Fruit fly (Drosophila melanogaster) ovary, adult (tissue): Measurements from ENCODE around the gene Abl.

Source experiments
- CG17801 ChIP-seq: fragments of 200-800 bp; optimal IDR thresholded peaks from 2 replicates; lab custom pipeline; 2019; ENCODE audit warnings: missing biosample characterization, mild to moderate bottlenecking, missing genetic modification characterization, moderate library complexity; ENCODE audit not compliant: partially characterized antibody

Gene Abl

DNA sequence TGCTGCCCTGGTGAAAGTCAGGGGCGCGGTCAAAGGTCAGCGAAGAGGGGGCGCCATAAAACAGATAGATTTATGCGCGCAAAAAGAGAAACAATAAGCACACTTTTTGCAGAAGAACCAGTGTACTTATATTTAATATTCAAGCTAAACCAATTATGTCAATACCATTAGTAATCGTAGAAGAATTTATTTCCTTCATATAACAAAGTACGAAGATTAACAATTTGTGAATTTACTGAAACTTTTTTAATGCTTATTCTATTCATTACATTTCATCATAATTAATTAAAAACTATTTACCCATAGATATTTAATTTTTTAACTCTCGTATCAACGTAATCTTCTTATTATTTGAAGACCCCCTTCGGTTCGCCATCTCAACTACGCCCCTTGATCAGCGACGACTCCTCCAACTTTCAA is 5.6 kb downstream of the Abl start:
- TF ChIP-seq CG17801 = no peak

DNA sequence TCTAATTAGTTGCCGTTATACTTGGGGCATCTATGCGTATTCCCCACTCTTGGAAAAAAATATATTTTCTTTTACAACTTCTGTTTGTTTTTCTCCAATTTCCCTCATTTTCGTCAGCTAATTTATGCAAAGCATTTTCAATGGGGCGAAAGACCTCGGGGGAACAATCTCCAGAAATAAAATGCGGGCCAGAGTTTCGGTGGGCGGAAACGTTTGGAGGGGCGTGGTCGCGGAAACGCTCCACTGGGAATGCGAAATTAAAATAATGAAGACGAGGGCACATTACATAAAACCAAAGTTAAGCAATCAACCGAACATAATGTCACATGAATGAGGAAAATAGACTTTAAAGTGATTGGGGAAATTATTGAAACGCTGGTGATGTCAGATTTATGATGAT is 6.6 kb downstream of the Abl start:
- no peak for TF ChIP-seq CG17801

DNA sequence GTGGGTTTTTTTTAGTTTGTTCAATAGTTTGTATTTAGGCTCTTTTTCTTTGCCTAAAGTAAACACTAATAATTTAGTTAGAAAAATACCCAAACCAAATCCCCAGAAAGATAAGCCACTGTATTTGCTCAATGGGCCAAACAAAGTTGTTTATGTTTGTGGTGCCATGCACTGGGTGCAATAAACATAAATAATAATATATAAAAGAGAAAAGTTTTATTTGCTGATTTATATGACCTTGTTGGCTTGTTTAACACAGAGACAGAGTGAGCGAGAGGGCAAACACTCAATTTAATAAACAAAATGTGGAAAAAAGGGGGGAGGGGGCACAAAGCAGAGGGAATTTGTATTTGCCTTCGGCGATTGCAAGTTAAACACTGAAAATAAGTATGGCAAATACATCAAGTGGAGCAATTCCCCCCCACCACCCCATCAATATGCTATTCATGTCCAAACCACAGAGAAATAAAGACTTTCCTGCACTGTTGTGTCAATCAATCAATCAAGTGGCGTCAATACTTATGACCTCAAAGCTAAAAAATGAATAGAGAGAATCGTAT is 7.1 kb downstream of the Abl start:
- no peak for TF ChIP-seq CG17801

DNA sequence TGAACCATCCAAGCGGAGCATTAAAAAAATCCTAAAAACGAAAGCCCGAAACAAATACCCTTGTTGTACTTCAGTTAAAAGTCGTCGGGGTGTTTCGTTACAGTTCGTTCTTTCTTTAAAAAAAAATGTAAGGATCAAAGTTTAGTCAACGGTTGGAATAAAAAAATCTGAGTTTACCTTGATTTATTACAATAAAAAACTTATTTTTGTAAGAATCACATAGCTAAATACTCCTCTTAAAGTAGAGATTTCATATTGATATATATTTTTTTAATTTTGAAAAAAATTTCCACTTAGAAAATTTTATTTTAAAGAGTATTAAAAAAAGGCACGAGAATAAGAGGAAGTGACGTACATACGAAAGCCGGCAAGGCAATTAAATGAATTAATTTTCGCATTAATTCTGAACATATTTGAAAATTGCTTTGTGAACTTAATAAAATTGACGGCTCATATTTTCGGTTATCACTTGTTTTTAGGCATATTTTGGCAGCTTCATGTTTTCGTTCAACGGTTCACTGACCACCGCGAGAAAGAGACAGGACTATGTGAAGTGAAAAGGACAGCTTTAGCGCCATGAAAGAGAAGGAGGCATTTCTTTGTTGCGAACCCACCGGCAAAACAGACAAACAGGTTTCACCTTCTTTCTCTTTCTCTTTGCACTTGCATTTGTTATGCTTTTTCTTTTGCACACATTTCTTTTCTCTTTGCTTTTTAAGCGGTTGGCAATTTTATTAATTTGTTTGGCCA is 8.9 kb downstream of the Abl start:
- TF ChIP-seq CG17801 = no peak

DNA sequence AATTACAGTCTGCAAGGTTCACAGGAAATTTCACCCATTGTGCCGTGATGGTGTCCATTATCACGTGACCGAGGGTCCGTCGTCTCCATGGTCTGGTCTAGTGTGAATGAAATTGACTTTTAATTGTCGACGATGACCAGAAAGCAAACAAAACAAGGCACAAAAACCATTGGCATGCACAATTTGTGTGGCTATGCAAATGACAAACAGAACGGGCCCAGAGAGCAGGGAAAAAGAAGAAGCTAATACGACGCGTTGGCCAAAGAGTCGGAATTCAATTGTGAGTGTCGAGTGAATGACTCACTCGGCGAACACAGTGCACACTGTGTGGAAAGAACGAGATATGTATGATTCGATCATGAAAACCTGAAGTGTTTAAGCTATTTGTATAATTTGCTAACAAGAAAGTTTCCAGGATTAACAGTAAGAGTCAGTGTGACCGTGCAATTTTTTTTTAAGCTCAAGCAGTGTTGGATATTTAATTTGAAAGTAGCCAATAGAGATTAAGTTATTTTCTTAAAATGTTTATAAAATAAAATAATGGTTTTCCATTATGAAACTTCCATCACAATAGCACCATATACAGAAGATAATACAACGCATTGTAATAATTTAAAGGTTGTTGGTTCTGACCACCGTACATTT is 12.0 kb downstream of the Abl start:
- no peak for TF ChIP-seq CG17801

DNA sequence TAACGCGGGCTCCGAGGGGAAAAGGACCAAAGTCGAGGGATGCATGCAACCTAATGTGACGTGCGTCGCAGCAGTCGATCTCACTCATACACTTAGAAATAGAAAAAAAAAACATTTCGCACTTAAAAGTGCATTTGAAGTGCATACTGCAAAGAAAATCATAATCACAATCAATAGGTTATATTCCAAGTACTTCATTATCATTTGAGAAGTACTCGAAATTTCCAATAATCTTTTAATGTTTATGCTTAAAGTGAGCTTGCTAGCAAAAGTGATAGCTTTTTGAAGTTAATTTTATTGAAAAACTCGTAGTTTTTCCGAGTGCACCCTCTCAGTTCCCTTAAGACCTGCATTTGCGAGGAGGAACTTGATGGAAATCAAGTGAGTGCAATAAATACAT is 13.2 kb downstream of the Abl start:
- no peak for TF ChIP-seq CG17801

DNA sequence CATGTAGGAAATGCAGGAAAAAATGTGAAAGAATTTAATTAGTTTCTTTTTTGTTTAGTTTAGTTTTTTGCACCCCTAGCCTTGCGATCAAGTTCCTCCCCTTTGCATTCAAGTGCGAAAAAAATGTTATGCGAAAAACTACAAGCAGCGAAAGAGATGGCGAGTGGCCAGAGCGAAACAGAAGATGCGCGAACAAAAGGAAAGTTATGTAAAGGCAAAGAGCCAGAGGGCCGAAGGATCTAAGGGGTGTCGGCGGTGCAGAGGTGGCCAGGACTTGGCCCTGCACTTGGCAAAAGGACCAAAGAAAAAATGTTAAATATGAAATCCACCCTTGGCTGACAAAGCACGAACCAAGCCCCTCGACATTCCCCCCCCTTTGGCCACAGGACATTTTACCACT is 13.6 kb downstream of the Abl start:
- TF ChIP-seq CG17801 = no peak

DNA sequence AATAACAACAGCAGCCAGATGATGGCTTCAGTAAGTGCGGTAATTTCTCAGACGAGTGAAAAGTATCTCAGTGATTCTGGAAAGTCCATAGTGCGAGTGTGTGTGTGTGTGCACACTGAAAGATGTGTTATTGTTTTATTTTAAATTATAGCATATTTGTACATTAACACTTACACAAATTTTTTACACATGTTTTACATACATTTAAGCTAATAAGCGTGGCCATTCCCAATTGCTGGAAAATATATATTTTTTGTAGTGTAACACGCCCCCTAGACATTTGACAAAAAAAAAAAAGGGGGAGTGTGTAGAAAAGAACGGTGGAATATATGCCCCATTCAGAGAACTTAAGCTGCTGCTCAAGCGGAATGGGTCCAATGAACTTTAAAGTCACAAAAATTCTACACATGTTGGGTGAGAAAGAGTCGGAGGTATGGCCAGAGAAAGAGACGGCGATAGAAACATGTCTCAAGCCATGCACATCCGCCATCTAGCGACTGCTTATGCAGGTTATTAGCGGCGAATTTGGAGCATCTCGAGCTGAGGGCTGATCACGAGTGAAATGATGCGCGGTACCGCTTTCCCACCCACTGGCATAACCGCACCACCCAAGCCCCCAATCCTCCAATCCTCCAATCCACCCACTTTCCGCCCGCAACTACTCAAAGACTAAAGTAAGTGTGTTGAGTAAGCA is 15.7 kb downstream of the Abl start:
- TF ChIP-seq CG17801 = no peak

DNA sequence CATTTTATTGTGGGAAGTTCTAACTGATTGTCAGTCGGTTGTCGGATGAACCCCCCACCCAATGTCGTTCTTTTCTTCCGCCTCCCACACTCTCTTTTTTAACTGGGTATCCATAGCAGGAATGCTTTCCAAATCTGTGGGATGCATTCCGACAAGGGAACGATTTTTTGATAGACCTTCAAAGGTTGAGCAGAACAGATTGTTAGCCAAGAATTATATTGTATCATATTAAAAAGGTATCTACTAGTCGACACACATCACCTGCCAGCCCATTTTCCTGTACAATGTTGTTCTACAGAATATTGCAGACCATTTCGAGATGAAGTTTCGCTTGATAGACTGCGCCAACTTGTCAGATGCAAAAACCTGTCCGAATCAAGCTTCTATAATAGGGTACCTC is 17.9 kb downstream of the Abl start:
- no peak for TF ChIP-seq CG17801

DNA sequence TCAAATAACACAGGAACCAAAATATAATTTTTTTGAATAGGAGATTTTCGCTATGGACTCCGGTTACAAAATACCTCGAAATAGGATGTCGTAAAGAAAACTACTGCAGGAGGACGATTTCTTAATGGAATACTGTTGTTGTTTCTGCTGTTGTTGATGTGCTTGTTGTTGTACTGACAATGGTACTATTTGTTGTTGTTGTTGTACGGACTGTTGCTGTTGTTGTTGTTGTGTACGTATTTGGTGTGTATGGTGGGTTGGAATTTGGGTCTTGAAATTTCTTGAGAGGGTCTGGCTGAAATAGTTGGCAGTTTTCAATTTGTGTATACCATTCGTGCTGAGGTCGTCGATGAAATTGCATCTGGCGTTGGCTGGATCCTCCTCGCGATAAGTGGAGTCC is 21.5 kb downstream of the Abl start:
- TF ChIP-seq CG17801 = no peak

DNA sequence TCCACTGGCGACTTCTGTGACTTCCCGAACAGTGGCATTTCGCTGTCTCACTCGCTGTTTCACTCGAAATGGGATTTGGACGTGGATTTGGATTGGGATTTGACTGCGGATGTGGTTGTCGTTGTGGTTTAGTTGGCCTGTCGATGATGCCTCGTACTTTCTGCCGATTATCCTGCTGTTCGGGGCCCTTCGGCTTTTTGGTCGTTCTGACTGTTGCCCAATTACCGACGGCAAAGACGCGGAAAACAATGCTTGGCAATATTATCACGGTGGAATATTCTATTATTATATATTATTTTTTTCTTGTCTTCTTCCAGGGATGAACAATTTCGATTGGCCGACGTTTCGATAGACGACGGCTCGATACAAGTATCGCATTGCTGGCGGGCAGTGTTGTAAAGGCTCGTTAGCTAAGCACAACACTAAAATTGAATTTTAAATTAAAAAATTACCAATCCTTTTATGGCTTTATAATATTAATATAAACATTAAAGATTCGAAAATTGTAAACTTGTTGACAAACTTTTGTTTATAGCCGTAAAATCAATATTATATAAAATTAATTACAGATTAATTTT is 32.5 kb downstream of the Abl start, which contains the start of gene Mo25:
Gene Mo25 (minus strand): TSS at position 341 of the 578 bp plus-strand sequence.
- TF ChIP-seq CG17801 = peak; percentile 64

DNA sequence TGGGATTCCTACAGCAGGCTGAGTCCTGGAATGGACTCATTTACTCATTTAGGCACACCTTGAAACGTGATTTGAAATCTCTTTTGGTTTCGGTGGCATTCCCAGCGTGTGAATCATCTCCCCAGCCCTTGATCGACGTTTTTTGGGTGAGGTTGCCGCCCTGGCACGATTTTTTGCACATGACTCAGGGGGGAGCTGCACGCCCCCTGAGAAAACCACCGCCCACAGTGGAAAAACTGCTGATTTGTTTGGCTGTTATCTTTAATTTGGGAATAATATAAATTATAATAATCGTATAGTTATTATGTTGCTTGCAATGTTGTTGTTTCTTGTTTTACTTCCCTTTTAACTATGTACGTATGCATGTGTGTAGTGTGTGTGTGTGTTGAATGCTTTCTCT is 34.7 kb downstream of the Abl start:
- TF ChIP-seq CG17801 = peak; percentile 48

DNA sequence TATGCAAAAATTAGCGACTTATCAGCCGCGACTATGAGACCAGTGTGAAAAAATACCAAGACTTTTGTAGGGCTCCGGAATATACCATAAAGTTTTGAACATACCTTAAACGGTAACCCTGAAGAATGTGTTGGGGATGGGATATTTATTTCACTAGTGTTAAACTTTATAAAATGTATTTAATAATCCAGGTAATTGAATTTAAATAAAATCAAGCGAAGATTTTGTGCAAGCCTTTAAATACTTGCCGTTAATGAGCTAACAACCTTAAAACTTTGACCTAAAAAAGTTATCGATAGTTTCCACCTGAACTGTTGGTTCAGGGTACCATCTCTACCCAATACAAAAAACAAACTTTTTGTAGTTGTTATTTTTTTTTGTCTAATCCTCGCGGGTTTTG is 35.5 kb downstream of the Abl start, which contains the start of gene CG4101:
Gene CG4101 (plus strand): TSS at position 335 of the 400 bp plus-strand sequence.
- TF ChIP-seq CG17801 = peak; percentile 85

DNA sequence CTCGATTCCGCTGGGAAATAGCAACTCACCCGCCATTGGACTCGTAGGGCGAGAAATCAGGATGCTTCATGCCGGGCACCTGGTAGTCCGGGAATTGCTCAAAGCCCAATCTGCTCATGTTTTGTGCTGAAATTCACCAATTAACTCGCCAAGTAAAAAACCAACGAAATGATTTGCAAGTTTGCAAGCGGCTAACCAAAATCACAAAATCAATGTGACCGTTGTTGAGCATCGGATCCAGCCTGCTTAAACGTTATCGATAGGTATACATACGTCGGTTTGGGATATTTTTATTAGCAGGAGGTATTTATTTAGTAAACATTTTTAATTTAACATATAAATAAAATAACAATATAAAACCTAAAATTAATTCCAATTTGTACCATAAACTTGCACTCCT is 37.5 kb downstream of the Abl start, which contains the start of gene Prosbeta6:
Gene Prosbeta6 (minus strand): TSS at position 218 of the 400 bp plus-strand sequence.
- peak; percentile 28 for TF ChIP-seq CG17801

DNA sequence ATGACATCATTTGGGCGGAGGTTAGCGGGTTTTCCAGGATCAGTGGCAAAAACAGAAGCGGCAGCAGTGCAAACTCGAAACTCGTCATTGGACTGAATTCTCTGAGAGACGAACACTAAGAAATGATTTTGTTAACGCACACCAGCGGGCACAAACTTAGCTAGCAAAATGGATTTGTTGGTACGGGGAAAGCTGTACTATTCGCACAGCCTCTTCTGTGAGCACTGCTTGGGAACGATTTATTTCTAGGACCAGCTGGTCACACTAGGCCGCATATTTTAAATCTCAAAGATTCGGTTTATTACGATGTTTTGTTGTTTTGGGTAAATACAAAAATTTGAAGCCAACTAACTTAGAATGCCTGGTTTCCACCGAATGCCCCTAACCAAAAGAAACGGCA is 38.6 kb downstream of the Abl start, which contains the start of gene CG4098:
Gene CG4098 (minus strand): TSS at position 228 of the 400 bp plus-strand sequence.
- TF ChIP-seq CG17801 = peak; percentile 16

DNA sequence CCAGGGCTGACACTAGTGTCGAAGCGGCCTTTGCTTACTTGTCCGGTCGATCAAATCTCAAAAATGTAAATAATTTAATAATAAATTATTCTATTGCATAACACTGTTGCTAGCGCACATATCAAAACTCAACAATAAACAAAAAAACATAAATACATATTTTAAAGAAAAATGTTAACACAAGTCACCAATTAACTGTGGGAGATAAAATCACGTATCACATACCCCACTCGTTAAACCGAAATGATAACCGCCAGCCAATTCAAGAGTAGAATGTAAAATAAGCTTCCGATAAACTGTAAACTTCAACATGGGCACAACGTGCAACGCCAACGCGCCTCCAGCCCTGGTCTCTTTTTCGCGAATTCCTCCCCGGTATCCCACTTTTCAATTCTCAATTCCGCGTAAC is 44.9 kb downstream of the Abl start, which contains the start of gene Arts:
Gene Arts (plus strand): TSS at position 116 of the 409 bp plus-strand sequence.
- no peak for TF ChIP-seq CG17801
